Worm (Caenorhabditis elegans) whole organism, L1 larva: ENCODE data around the gene col-44.

Experiments
- C04F5.9 ChIP-seq: sonication (generic microtip); optimal IDR thresholded peaks from 2 replicates; lab custom pipeline; 2016; ENCODE audit warnings: missing genetic modification characterization, missing compliant biosample characterization
- C34B4.2 ChIP-seq: sonication (generic microtip); optimal IDR thresholded peaks from 2 replicates; lab custom pipeline; 2017; ENCODE audit warnings: mild to moderate bottlenecking, missing genetic modification characterization, missing compliant biosample characterization
- Y116A8C.19 ChIP-seq: sonication (generic microtip); optimal IDR thresholded peaks from 2 replicates; lab custom pipeline; 2016; ENCODE audit warnings: missing compliant biosample characterization, missing genetic modification characterization, borderline replicate concordance
- aha-1 ChIP-seq: fragments of 150-350 bp; optimal IDR thresholded peaks from 2 replicates; lab custom pipeline; 2014; ENCODE audit warnings: missing biosample characterization, missing genetic modification characterization
- alr-1 ChIP-seq: fragments of 200-800 bp; sonication (Bioruptor generic); optimal IDR thresholded peaks from 2 replicates; lab custom pipeline; 2018; ENCODE audit warnings: borderline replicate concordance, mild to moderate bottlenecking, missing genetic modification characterization, missing compliant biosample characterization
- aly-2 ChIP-seq: fragments of 150-350 bp; optimal IDR thresholded peaks from 2 replicates; lab custom pipeline; 2014; ENCODE audit warnings: missing biosample characterization, missing genetic modification characterization
- blmp-1 ChIP-seq: fragments of 150-350 bp; optimal IDR thresholded peaks from 2 replicates; lab custom pipeline; 2014; ENCODE audit warnings: missing biosample characterization, missing genetic modification characterization
- ceh-63 ChIP-seq: fragments of 200-800 bp; sonication (Bioruptor generic); optimal IDR thresholded peaks from 2 replicates; lab custom pipeline; 2018; ENCODE audit warnings: mild to moderate bottlenecking, missing genetic modification characterization, missing compliant biosample characterization
- ceh-8 ChIP-seq: fragments of 200-800 bp; sonication (Bioruptor generic); optimal IDR thresholded peaks from 2 replicates; lab custom pipeline; 2018; ENCODE audit warnings: mild to moderate bottlenecking, missing genetic modification characterization, moderate library complexity, missing compliant biosample characterization
- ceh-82 ChIP-seq, 3 experiments: fragments of 150-350 bp in 1 of 3; sonication (generic microtip) in 2 of 3; optimal IDR thresholded peaks; 2 replicates each; lab custom pipeline; 2014 to 2017; ENCODE audit warnings: missing biosample characterization in 3 of 3, missing genetic modification characterization in 3 of 3
- ceh-88 ChIP-seq: fragments of 200-800 bp; sonication (Bioruptor generic); IDR thresholded peaks from 2 replicates; pipeline ENCODE4 v1.3.6; 2022; ENCODE audit warnings: missing genetic modification characterization, missing compliant biosample characterization
- ceh-90 ChIP-seq: sonication (generic microtip); optimal IDR thresholded peaks from 2 replicates; lab custom pipeline; 2016; ENCODE audit warnings: missing genetic modification characterization, missing compliant biosample characterization
- ces-1 ChIP-seq: fragments of 150-350 bp; optimal IDR thresholded peaks from 2 replicates; lab custom pipeline; 2014; ENCODE audit warnings: missing biosample characterization, missing genetic modification reagents, missing genetic modification characterization
- dpl-1 ChIP-seq, 3 experiments: fragments of 150-350 bp in 2 of 3; sonication (generic microtip) in 1 of 3; optimal IDR thresholded peaks; 2 replicates each; lab custom pipeline; 2014 to 2017; ENCODE audit warnings: missing biosample characterization in 3 of 3, missing genetic modification characterization in 3 of 3, missing genetic modification reagents in 3 of 3
- efl-3 ChIP-seq: fragments of 200-800 bp; sonication (Bioruptor generic); optimal IDR thresholded peaks from 2 replicates; lab custom pipeline; 2018; ENCODE audit warnings: mild to moderate bottlenecking, missing genetic modification characterization, missing compliant biosample characterization
- egl-13 ChIP-seq: sonication (generic microtip); optimal IDR thresholded peaks from 2 replicates; lab custom pipeline; 2016; ENCODE audit warnings: missing genotype, missing genetic modification reagents, missing genetic modification characterization, missing compliant biosample characterization
- elt-3 ChIP-seq, 6 experiments: fragments of 150-350 bp in 1 of 6; sonication (generic microtip); optimal IDR thresholded peaks; 2 replicates each; lab custom pipeline; 2017 to 2018; ENCODE audit warnings: missing biosample characterization in 6 of 6, missing genetic modification characterization in 6 of 6, inconsistent platforms in 1 of 6
- fkh-10 ChIP-seq: sonication (generic microtip); optimal IDR thresholded peaks from 2 replicates; lab custom pipeline; 2017; ENCODE audit warnings: missing biosample characterization, missing genetic modification reagents, missing genetic modification characterization
- fos-1 ChIP-seq: fragments of 150-350 bp; optimal IDR thresholded peaks from 2 replicates; lab custom pipeline; 2014; ENCODE audit warnings: missing biosample characterization, missing genetic modification characterization
- hlh-17 ChIP-seq: fragments of 200-800 bp; sonication (Bioruptor generic); optimal IDR thresholded peaks from 2 replicates; lab custom pipeline; 2018; ENCODE audit warnings: missing genetic modification characterization, mild to moderate bottlenecking, missing compliant biosample characterization, moderate library complexity, borderline replicate concordance
- hlh-4 ChIP-seq: sonication (generic microtip); optimal IDR thresholded peaks from 2 replicates; lab custom pipeline; 2016; ENCODE audit warnings: mild to moderate bottlenecking, missing genetic modification characterization, missing compliant biosample characterization
- irx-1 ChIP-seq: sonication (generic microtip); optimal IDR thresholded peaks from 2 replicates; lab custom pipeline; 2016; ENCODE audit warnings: missing genetic modification characterization, missing compliant biosample characterization
- isw-1 ChIP-seq: fragments of 200-800 bp; sonication (Bioruptor generic); IDR thresholded peaks from 2 replicates; pipeline ENCODE4 v1.3.6; 2022; ENCODE audit warnings: missing genetic modification characterization, missing compliant biosample characterization
- lin-15B ChIP-seq: fragments of 150-350 bp; sonication (generic microtip); optimal IDR thresholded peaks from 3 replicates; lab custom pipeline; 2014; ENCODE audit warnings: missing biosample characterization, missing genetic modification characterization
- lin-39 ChIP-seq: fragments of 150-350 bp; optimal IDR thresholded peaks from 2 replicates; lab custom pipeline; 2014; ENCODE audit warnings: missing biosample characterization, missing genetic modification reagents, missing genetic modification characterization
- mdl-1 ChIP-seq, 2 experiments: fragments of 150-350 bp; optimal IDR thresholded peaks; 2 replicates each; lab custom pipeline; 2014 to 2017; ENCODE audit warnings: missing biosample characterization in 2 of 2, missing genetic modification characterization in 2 of 2, inconsistent platforms in 1 of 2
- mef-2 ChIP-seq: fragments of 150-350 bp; optimal IDR thresholded peaks from 2 replicates; lab custom pipeline; 2014; ENCODE audit warnings: missing biosample characterization, missing genetic modification characterization
- mep-1 ChIP-seq: fragments of 150-350 bp; optimal IDR thresholded peaks from 2 replicates; lab custom pipeline; 2014; ENCODE audit warnings: missing biosample characterization, missing genetic modification characterization
- nhr-11 ChIP-seq: fragments of 150-350 bp; optimal IDR thresholded peaks from 2 replicates; lab custom pipeline; 2014; ENCODE audit warnings: missing biosample characterization, missing genetic modification characterization
- nhr-12 ChIP-seq: sonication (generic microtip); optimal IDR thresholded peaks from 2 replicates; lab custom pipeline; 2017; ENCODE audit warnings: missing biosample characterization, missing genetic modification characterization
- nhr-19 ChIP-seq: fragments of 200-800 bp; sonication (Bioruptor generic); conservative IDR thresholded peaks from 2 replicates; pipeline ENCODE4 v1.3.6; 2022; ENCODE audit warnings: missing genetic modification characterization, missing compliant biosample characterization
- nhr-28 ChIP-seq: fragments of 150-350 bp; optimal IDR thresholded peaks from 2 replicates; lab custom pipeline; 2014; ENCODE audit warnings: missing biosample characterization, missing genetic modification characterization
- nhr-47 ChIP-seq: sonication (generic microtip); optimal IDR thresholded peaks from 2 replicates; lab custom pipeline; 2016; ENCODE audit warnings: mild to moderate bottlenecking, missing genetic modification characterization, moderate library complexity, missing compliant biosample characterization
- nhr-76 ChIP-seq: sonication (generic microtip); optimal IDR thresholded peaks from 2 replicates; lab custom pipeline; 2017; ENCODE audit warnings: missing biosample characterization, missing genetic modification characterization
- nhr-84 ChIP-seq: sonication (generic microtip); optimal IDR thresholded peaks from 2 replicates; lab custom pipeline; 2017; ENCODE audit warnings: missing biosample characterization, missing genetic modification characterization
- nhr-90 ChIP-seq: sonication (generic microtip); optimal IDR thresholded peaks from 2 replicates; lab custom pipeline; 2016; ENCODE audit warnings: mild to moderate bottlenecking, missing genetic modification characterization, missing compliant biosample characterization; ENCODE audit not compliant: poor library complexity
- pax-3 ChIP-seq: fragments of 200-800 bp; sonication (Bioruptor generic); optimal IDR thresholded peaks from 2 replicates; lab custom pipeline; 2018; ENCODE audit warnings: mild to moderate bottlenecking, missing genetic modification characterization, moderate library complexity, missing compliant biosample characterization
- snu-23 ChIP-seq: sonication (generic microtip); optimal IDR thresholded peaks from 2 replicates; lab custom pipeline; 2016; ENCODE audit warnings: missing genetic modification characterization, missing compliant biosample characterization
- sptf-1 ChIP-seq: fragments of 150-350 bp; optimal IDR thresholded peaks from 2 replicates; lab custom pipeline; 2014; ENCODE audit warnings: missing biosample characterization, missing genetic modification characterization
- sup-37 ChIP-seq: fragments of 200-800 bp; sonication (Bioruptor generic); optimal IDR thresholded peaks from 2 replicates; lab custom pipeline; 2018; ENCODE audit warnings: mild to moderate bottlenecking, missing genetic modification characterization, missing compliant biosample characterization
- swsn-7 ChIP-seq: sonication (generic microtip); optimal IDR thresholded peaks from 2 replicates; lab custom pipeline; 2016; ENCODE audit warnings: missing genetic modification characterization, missing compliant biosample characterization
- tbx-2 ChIP-seq: sonication (generic microtip); optimal IDR thresholded peaks from 2 replicates; lab custom pipeline; 2016; ENCODE audit warnings: missing genetic modification characterization, missing compliant biosample characterization
- tlp-1 ChIP-seq: fragments of 150-350 bp; optimal IDR thresholded peaks from 2 replicates; lab custom pipeline; 2014; ENCODE audit warnings: missing biosample characterization, missing genetic modification characterization
- unc-130 ChIP-seq: fragments of 150-350 bp; optimal IDR thresholded peaks from 2 replicates; lab custom pipeline; 2017; ENCODE audit warnings: missing biosample characterization, missing genetic modification characterization, inconsistent platforms
- unc-62 ChIP-seq: fragments of 150-350 bp; optimal IDR thresholded peaks from 2 replicates; lab custom pipeline; 2014; ENCODE audit warnings: missing biosample characterization, missing genetic modification reagents, missing genetic modification characterization
- unc-86 ChIP-seq: sonication (generic microtip); optimal IDR thresholded peaks from 2 replicates; lab custom pipeline; 2016; ENCODE audit warnings: missing genetic modification characterization, missing compliant biosample characterization
- ztf-4 ChIP-seq: fragments of 150-350 bp; optimal IDR thresholded peaks from 2 replicates; lab custom pipeline; 2014; ENCODE audit warnings: missing biosample characterization, missing genetic modification characterization

Gene col-44

DNA sequence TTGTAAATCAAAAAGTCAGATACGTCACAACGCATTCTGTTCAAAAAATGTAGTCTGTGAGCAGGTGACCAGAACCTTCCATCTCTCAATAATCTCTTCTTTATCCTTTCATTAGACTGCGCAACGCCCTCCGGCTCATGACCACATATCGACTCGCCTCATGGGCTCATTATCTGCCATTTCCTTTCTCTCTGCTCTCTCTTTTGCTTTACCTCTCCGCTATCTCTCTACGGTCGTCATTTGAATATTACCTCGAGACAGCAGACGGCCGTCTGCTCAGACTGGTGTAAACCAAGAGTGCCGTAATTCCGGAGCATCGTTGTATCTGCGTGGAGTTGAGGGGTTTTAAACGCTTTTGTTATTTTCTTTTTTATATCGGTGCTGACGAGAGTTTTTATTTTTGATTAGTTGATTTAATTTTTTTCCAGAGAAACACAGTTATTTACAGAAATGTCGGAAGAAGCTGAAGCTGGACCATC, 6.8 kb downstream of the col-44 start, which contains the start of gene bra-1 (continued):
- TF ChIP-seq ceh-82 (tag; optimal IDR thresholded peaks at IDR 0.05; lab: Kevin White, UChicago) (peak in 1 of 3 experiments; percentile 68), snu-23 (peak; percentile 69), lin-15B (tag; lab: Kevin White, UChicago) (peak; percentile 12), mdl-1 (tag; optimal IDR thresholded peaks at IDR 0.05; lab: Kevin White, UChicago) (no peak), hlh-4 (tag; lab: Kevin White, UChicago) (no peak), sptf-1 (tag; lab: Kevin White, UChicago) (no peak), mef-2 (tag; lab: Kevin White, UChicago) (no peak), nhr-90 (tag; lab: Kevin White, UChicago) (no peak), swsn-7 (peak; percentile 71), ztf-4 (tag; lab: Kevin White, UChicago) (peak; percentile 29), irx-1 (tag; lab: Kevin White, UChicago) (peak; percentile 33), dpl-1 (GFP tag; optimal IDR thresholded peaks at IDR 0.05; lab: Kevin White, UChicago) (peak in 2 of 3 experiments; percentile 26 to 54), efl-3 (GFP tag; lab: Kevin White, UChicago) (no peak), nhr-47 (tag; lab: Kevin White, UChicago) (peak; percentile 86), blmp-1 (tag; lab: Kevin White, UChicago) (peak; percentile 15), sup-37 (no peak), nhr-12 (tag; lab: Kevin White, UChicago) (no peak), nhr-28 (tag; lab: Kevin White, UChicago) (no peak), ceh-63 (GFP tag; lab: Kevin White, UChicago) (no peak), nhr-76 (tag; lab: Kevin White, UChicago) (no peak), unc-62 (GFP tag; lab: Kevin White, UChicago) (no peak), aly-2 (tag; lab: Kevin White, UChicago) (no peak), ceh-8 (GFP tag; lab: Kevin White, UChicago) (peak; percentile 46), ceh-88 (GFP tag; lab: Robert Waterston, UW) (peak; percentile 9; the same call in 1 of the 2 replicates), Y116A8C.19 (tag; lab: Kevin White, UChicago) (no peak), tbx-2 (tag; lab: Kevin White, UChicago) (peak; percentile 69), hlh-17 (no peak), ceh-90 (tag; lab: Kevin White, UChicago) (no peak), nhr-84 (no peak), pax-3 (peak; percentile 72), ces-1 (GFP tag; lab: Kevin White, UChicago) (no peak), C34B4.2 (tag; lab: Kevin White, UChicago) (no peak), aha-1 (tag; lab: Kevin White, UChicago) (no peak), nhr-19 (GFP tag; lab: Robert Waterston, UW) (peak; percentile 12; the same call in 1 of the 2 replicates), C04F5.9 (tag; lab: Kevin White, UChicago) (no peak), isw-1 (GFP tag; lab: Robert Waterston, UW) (peak; percentile 32), elt-3 (tag; optimal IDR thresholded peaks at IDR 0.05; lab: Kevin White, UChicago) (no peak), nhr-11 (tag; lab: Kevin White, UChicago) (no peak), mep-1 (tag; lab: Kevin White, UChicago) (peak; percentile 60), fkh-10 (GFP tag; lab: Kevin White, UChicago) (peak; percentile 31)

DNA sequence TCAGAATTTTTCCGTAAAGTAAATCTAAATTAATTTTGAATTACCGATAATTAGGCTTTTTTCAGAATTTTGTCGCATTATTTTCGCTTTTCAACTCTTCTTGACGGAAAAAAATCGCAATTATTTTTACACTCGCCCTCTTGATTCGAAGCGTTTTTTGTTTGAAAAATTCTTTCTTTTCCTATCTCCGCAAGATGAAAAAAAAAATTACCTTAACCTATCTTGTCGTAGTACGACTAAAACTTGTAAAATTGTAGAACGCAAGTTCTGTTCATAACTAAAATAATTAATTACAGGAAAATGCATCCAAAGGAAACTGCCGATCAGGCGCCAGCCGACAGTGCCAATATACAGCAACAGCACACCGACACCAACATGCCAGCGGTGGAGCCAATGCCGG, 8.9 kb downstream of the col-44 start, which contains the start of gene F54B11.7:
Gene F54B11.7, plus strand, starts transcription at position 301 of the 400 bp plus-strand sequence.
- TF ChIP-seq nhr-47 (tag; lab: Kevin White, UChicago) (no peak), nhr-12 (tag; lab: Kevin White, UChicago) (no peak), unc-130 (tag; lab: Kevin White, UChicago) (no peak), sptf-1 (tag; lab: Kevin White, UChicago) (no peak), tlp-1 (tag; lab: Kevin White, UChicago) (no peak), alr-1 (tag; lab: Kevin White, UChicago) (no peak), dpl-1 (GFP tag; optimal IDR thresholded peaks at IDR 0.05; lab: Kevin White, UChicago) (no peak), lin-39 (no peak), ceh-63 (GFP tag; lab: Kevin White, UChicago) (no peak), mdl-1 (tag; optimal IDR thresholded peaks at IDR 0.05; lab: Kevin White, UChicago) (no peak), egl-13 (tag; lab: Kevin White, UChicago) (no peak), unc-86 (tag; lab: Kevin White, UChicago) (no peak), fos-1 (no peak), aly-2 (tag; lab: Kevin White, UChicago) (no peak)
